Fruit fly (Drosophila melanogaster) whole organism, embryonic: ENCODE results near the gene CG33124.

Source experiments
- Bgb ChIP-seq: fragments of 200-800 bp; sonication (Bioruptor generic); IDR thresholded peaks from 2 replicates; pipeline ENCODE4 v1.3.6; 2022; ENCODE audit warnings: missing biosample characterization, missing genetic modification characterization; ENCODE audit not compliant: partially characterized antibody
- Blimp-1 ChIP-seq: fragments of 200-800 bp; sonication (Bioruptor generic); optimal IDR thresholded peaks from 3 replicates; lab custom pipeline; 2018; ENCODE audit warnings: missing biosample characterization, missing genetic modification characterization, mild to moderate bottlenecking, moderate library complexity, missing genetic modification reagents
- C15 ChIP-seq: fragments of 200-800 bp; sonication (Bioruptor generic); IDR thresholded peaks from 3 replicates; pipeline ENCODE4 v1.3.6; 2022; ENCODE audit warnings: missing biosample characterization, missing genetic modification characterization
- CG10274 ChIP-seq: fragments of 200-800 bp; sonication (Bioruptor generic); optimal IDR thresholded peaks from 3 replicates; lab custom pipeline; 2017; ENCODE audit warnings: missing biosample characterization, mild to moderate bottlenecking, missing genetic modification characterization
- CG14667 ChIP-seq: fragments of 200-800 bp; sonication (Bioruptor generic); IDR thresholded peaks from 2 replicates; pipeline ENCODE4 v1.3.6; 2022; ENCODE audit warnings: missing biosample characterization, missing genetic modification characterization
- CG14860 ChIP-seq: fragments of 200-800 bp; sonication (Bioruptor generic); IDR thresholded peaks from 3 replicates; pipeline ENCODE4 v1.3.6; 2022; ENCODE audit warnings: missing biosample characterization, missing genetic modification characterization; ENCODE audit not compliant: partially characterized antibody
- CG17359 ChIP-seq: fragments of 200-800 bp; sonication (Bioruptor generic); optimal IDR thresholded peaks from 3 replicates; lab custom pipeline; 2018; ENCODE audit warnings: missing biosample characterization, mild to moderate bottlenecking, missing genetic modification characterization, moderate library complexity
- CG17361 ChIP-seq: fragments of 200-800 bp; sonication (Bioruptor generic); IDR thresholded peaks from 3 replicates; pipeline ENCODE4 v1.3.6; 2022; ENCODE audit warnings: missing biosample characterization, missing genetic modification characterization
- CG18764 ChIP-seq: fragments of 200-800 bp; sonication (Bioruptor generic); optimal IDR thresholded peaks from 3 replicates; lab custom pipeline; 2016; ENCODE audit warnings: missing biosample characterization, missing genetic modification characterization
- CG30020 ChIP-seq: fragments of 200-800 bp; optimal IDR thresholded peaks from 2 replicates; lab custom pipeline; 2019; ENCODE audit warnings: missing biosample characterization, mild to moderate bottlenecking, missing genetic modification characterization, moderate library complexity
- CG30403 ChIP-seq: fragments of 200-800 bp; sonication (Bioruptor generic); optimal IDR thresholded peaks from 3 replicates; lab custom pipeline; 2016; ENCODE audit warnings: missing biosample characterization, missing genetic modification characterization
- CG4854 ChIP-seq: fragments of 200-800 bp; sonication (Bioruptor generic); optimal IDR thresholded peaks from 2 replicates; lab custom pipeline; 2016; ENCODE audit warnings: missing biosample characterization, missing genetic modification characterization, inconsistent platforms
- CG5953 ChIP-seq: fragments of 200-800 bp; sonication (Bioruptor generic); IDR thresholded peaks from 2 replicates; pipeline ENCODE4 v1.3.6; 2022; ENCODE audit warnings: missing biosample characterization, missing genetic modification characterization
- CG7928 ChIP-seq: fragments of 200-800 bp; sonication (Bioruptor generic); optimal IDR thresholded peaks from 2 replicates; lab custom pipeline; 2017; ENCODE audit warnings: missing biosample characterization, mild to moderate bottlenecking, missing genetic modification characterization
- CG8478 ChIP-seq: fragments of >200 bp; optimal IDR thresholded peaks from 2 replicates; lab custom pipeline; 2018
- Chrac-16 ChIP-seq: fragments of 200-800 bp; sonication (Bioruptor generic); optimal IDR thresholded peaks from 3 replicates; lab custom pipeline; 2016; ENCODE audit warnings: missing biosample characterization, missing genetic modification characterization
- Dbx ChIP-seq: fragments of 200-800 bp; sonication (Bioruptor generic); IDR thresholded peaks from 3 replicates; pipeline ENCODE4 v1.3.6; 2022; ENCODE audit warnings: missing biosample characterization, missing genetic modification characterization
- Dek ChIP-seq: fragments of 200-800 bp; sonication (Bioruptor generic); optimal IDR thresholded peaks from 3 replicates; lab custom pipeline; 2019; ENCODE audit warnings: missing biosample characterization, mild to moderate bottlenecking, missing genetic modification characterization, moderate library complexity
- H15 ChIP-seq: fragments of 200-800 bp; sonication (Bioruptor generic); IDR thresholded peaks from 3 replicates; pipeline ENCODE4 v1.3.6; 2022; ENCODE audit warnings: missing biosample characterization, missing genetic modification characterization
- HLH3B ChIP-seq: fragments of 200-800 bp; sonication (Bioruptor generic); IDR thresholded peaks from 2 replicates; pipeline ENCODE4 v1.3.6; 2022; ENCODE audit warnings: missing biosample characterization, missing genetic modification characterization
- Hsf ChIP-seq: fragments of 200-800 bp; sonication (Bioruptor generic); optimal IDR thresholded peaks from 3 replicates; lab custom pipeline; 2016; ENCODE audit warnings: missing biosample characterization, missing genetic modification characterization
- Lhr ChIP-seq: fragments of 200-800 bp; sonication (Bioruptor generic); optimal IDR thresholded peaks from 3 replicates; lab custom pipeline; 2017; ENCODE audit warnings: mild to moderate bottlenecking, missing biosample characterization, missing genetic modification reagents, missing genetic modification characterization
- MBD-R2 ChIP-seq: fragments of 200-800 bp; sonication (Bioruptor generic); IDR thresholded peaks from 2 replicates; pipeline ENCODE4 v1.3.6; 2022; ENCODE audit warnings: missing biosample characterization, missing genetic modification characterization
- MESR4 ChIP-seq: fragments of 200-800 bp; sonication (Bioruptor generic); optimal IDR thresholded peaks from 2 replicates; lab custom pipeline; 2018; ENCODE audit warnings: missing biosample characterization, mild to moderate bottlenecking, missing genetic modification characterization, moderate library complexity
- Oaz ChIP-seq: fragments of 200-800 bp; sonication (Bioruptor generic); IDR thresholded peaks from 2 replicates; pipeline ENCODE4 v1.3.6; 2022; ENCODE audit warnings: missing biosample characterization, missing genetic modification characterization
- Ssrp ChIP-seq: fragments of 200-800 bp; sonication (Bioruptor generic); optimal IDR thresholded peaks from 2 replicates; lab custom pipeline; 2018; ENCODE audit warnings: missing biosample characterization, mild to moderate bottlenecking, missing genetic modification characterization, moderate library complexity
- Taf1 ChIP-seq: fragments of 200-800 bp; sonication (Bioruptor generic); IDR thresholded peaks from 2 replicates; pipeline ENCODE4 v1.3.6; 2022; ENCODE audit warnings: missing biosample characterization, missing genetic modification characterization
- Usf ChIP-seq: fragments of 200-800 bp; sonication (Bioruptor generic); optimal IDR thresholded peaks from 2 replicates; lab custom pipeline; 2017; ENCODE audit warnings: missing genotype, missing biosample characterization, missing genetic modification characterization
- ac ChIP-seq: fragments of 200-800 bp; sonication (Bioruptor generic); optimal IDR thresholded peaks from 3 replicates; lab custom pipeline; 2017; ENCODE audit warnings: missing biosample characterization, mild to moderate bottlenecking, missing genetic modification characterization
- bbx ChIP-seq: fragments of 200-800 bp; sonication (Bioruptor generic); IDR thresholded peaks from 2 replicates; pipeline ENCODE4 v1.3.6; 2022; ENCODE audit warnings: missing biosample characterization, missing genetic modification characterization; ENCODE audit not compliant: partially characterized antibody
- bcd ChIP-seq: fragments of 200-800 bp; sonication (Bioruptor generic); optimal IDR thresholded peaks from 2 replicates; lab custom pipeline; 2017; ENCODE audit warnings: missing biosample characterization, mild to moderate bottlenecking, missing genetic modification characterization
- ci ChIP-seq: fragments of 200-800 bp; sonication (Bioruptor generic); IDR thresholded peaks from 3 replicates; pipeline ENCODE4 v1.3.6; 2022; ENCODE audit warnings: missing biosample characterization, missing genetic modification characterization
- corto ChIP-seq: fragments of 200-800 bp; sonication (Bioruptor generic); optimal IDR thresholded peaks from 2 replicates; lab custom pipeline; 2016; ENCODE audit warnings: missing biosample characterization, mild to moderate bottlenecking, missing genetic modification characterization, moderate library complexity
- crp ChIP-seq, 2 experiments: fragments of 200-800 bp; sonication (Bioruptor generic); optimal IDR thresholded peaks; 2 replicates in 1 of 2; 3 replicates in 1 of 2; lab custom pipeline; 2017; ENCODE audit warnings: missing biosample characterization in 2 of 2, missing genetic modification characterization in 2 of 2, mild to moderate bottlenecking in 1 of 2, moderate library complexity in 1 of 2
- dan ChIP-seq: fragments of 200-800 bp; sonication (Bioruptor generic); IDR thresholded peaks from 2 replicates; pipeline ENCODE4 v1.3.6; 2022; ENCODE audit warnings: missing biosample characterization, missing genetic modification characterization
- danr ChIP-seq: fragments of 200-800 bp; sonication (Bioruptor generic); IDR thresholded peaks from 2 replicates; pipeline ENCODE4 v1.3.6; 2022; ENCODE audit warnings: missing biosample characterization, missing genetic modification characterization
- ems ChIP-seq: fragments of 200-800 bp; sonication (Bioruptor generic); optimal IDR thresholded peaks from 3 replicates; lab custom pipeline; 2016; ENCODE audit warnings: missing biosample characterization, missing genetic modification characterization
- gcm ChIP-seq: fragments of 200-800 bp; sonication (Bioruptor generic); optimal IDR thresholded peaks from 2 replicates; lab custom pipeline; 2019; ENCODE audit warnings: missing biosample characterization, mild to moderate bottlenecking, missing genetic modification characterization, moderate library complexity
- h ChIP-seq: fragments of >200 bp; optimal IDR thresholded peaks from 2 replicates; lab custom pipeline; 2017
- ind ChIP-seq: fragments of 200-800 bp; sonication (Bioruptor generic); optimal IDR thresholded peaks from 3 replicates; lab custom pipeline; 2016; ENCODE audit warnings: missing biosample characterization, missing genetic modification characterization
- knrl ChIP-seq: fragments of 200-800 bp; sonication (Bioruptor generic); IDR thresholded peaks from 3 replicates; pipeline ENCODE4 v1.3.6; 2022; ENCODE audit warnings: missing biosample characterization, missing genetic modification characterization; ENCODE audit not compliant: partially characterized antibody
- lilli ChIP-seq: fragments of 200-800 bp; sonication (Bioruptor generic); optimal IDR thresholded peaks from 3 replicates; lab custom pipeline; 2016; ENCODE audit warnings: missing biosample characterization, missing genetic modification characterization
- nerfin-2 ChIP-seq: fragments of 200-800 bp; sonication (Bioruptor generic); IDR thresholded peaks from 2 replicates; pipeline ENCODE4 v1.3.6; 2022; ENCODE audit warnings: missing biosample characterization, missing genetic modification characterization; ENCODE audit not compliant: partially characterized antibody
- row ChIP-seq: fragments of 200-800 bp; sonication (Bioruptor generic); IDR thresholded peaks from 3 replicates; pipeline ENCODE4 v1.3.6; 2022; ENCODE audit warnings: missing biosample characterization, missing genetic modification characterization
- run ChIP-seq: fragments of 200-800 bp; sonication (Bioruptor generic); optimal IDR thresholded peaks from 3 replicates; lab custom pipeline; 2018; ENCODE audit warnings: missing biosample characterization, mild to moderate bottlenecking, missing genetic modification characterization
- salm ChIP-seq: fragments of 200-800 bp; sonication (Bioruptor generic); optimal IDR thresholded peaks from 2 replicates; lab custom pipeline; 2018; ENCODE audit warnings: missing biosample characterization, mild to moderate bottlenecking, missing genetic modification characterization
- sc ChIP-seq, 3 experiments: fragments of >200 bp in 2 of 3; fragments of 200-800 bp in 1 of 3; sonication (Bioruptor generic) in 1 of 3; optimal IDR thresholded peaks; 2 replicates in 2 of 3; 3 replicates in 1 of 3; lab custom pipeline; 2017; ENCODE audit warnings: mild to moderate bottlenecking in 1 of 3, missing biosample characterization in 1 of 3, missing genetic modification characterization in 1 of 3, missing genetic modification reagents in 1 of 3
- trh ChIP-seq: fragments of 200-800 bp; sonication (Bioruptor generic); optimal IDR thresholded peaks from 2 replicates; lab custom pipeline; 2016; ENCODE audit warnings: missing biosample characterization, missing genetic modification characterization
- wdn ChIP-seq: fragments of 200-800 bp; sonication (Bioruptor generic); IDR thresholded peaks from 2 replicates; pipeline ENCODE4 v1.3.6; 2022; ENCODE audit warnings: missing biosample characterization, missing genetic modification characterization
- zfh1 ChIP-seq: fragments of 200-800 bp; sonication (Bioruptor generic); IDR thresholded peaks from 3 replicates; pipeline ENCODE4 v1.3.6; 2022; ENCODE audit warnings: missing biosample characterization, missing genetic modification characterization

The CG33124 gene

DNA sequence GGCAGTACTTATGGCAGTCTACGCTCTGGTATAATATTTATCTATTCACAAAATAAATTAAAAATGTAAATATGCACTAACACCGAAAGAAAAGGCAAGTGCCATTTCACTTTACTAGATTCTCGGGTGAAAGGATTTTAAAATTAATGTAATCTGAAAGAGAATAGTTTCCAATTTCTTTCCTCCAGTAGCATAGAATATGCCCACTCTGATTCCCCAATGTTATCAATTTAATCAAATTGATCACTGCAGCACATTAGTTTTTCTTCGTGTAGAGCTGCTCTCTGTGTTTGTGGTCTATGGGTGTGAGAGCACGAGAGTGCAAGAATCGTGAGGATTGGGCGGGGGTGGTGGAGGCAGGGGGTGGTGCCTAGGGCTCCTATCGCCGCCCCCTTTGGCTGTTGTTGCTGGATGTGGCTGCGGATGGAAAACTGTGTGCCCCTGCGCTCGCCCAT is 7.8 kb downstream of the CG33124 start (continued):
- TF ChIP-seq ems (GFP tag; lab: Kevin White, UChicago), result peak; percentile 51
- peak; percentile 86 for TF ChIP-seq Lhr (GFP tag; lab: Kevin White, UChicago)
- TF ChIP-seq Chrac-16, result peak; percentile 78
- TF ChIP-seq CG14860, result no peak; the same call in 2 of the 3 replicates
- peak; percentile 89 for TF ChIP-seq CG17359 (tag; lab: Kevin White, UChicago)
- TF ChIP-seq CG8478, result no peak
- TF ChIP-seq CG18764 (GFP tag; lab: Kevin White, UChicago), result peak; percentile 79
- TF ChIP-seq sc (optimal IDR thresholded peaks at IDR 0.05; lab: Kevin White, UChicago), result no peak
- peak; percentile 96 for TF ChIP-seq sc (GFP tag; optimal IDR thresholded peaks at IDR 0.05; lab: Kevin White, UChicago)
- TF ChIP-seq trh (GFP tag; lab: Kevin White, UChicago), result peak; percentile 69
- peak; percentile 0 for TF ChIP-seq MESR4 (GFP tag; lab: Kevin White, UChicago)
- peak; percentile 54 for TF ChIP-seq lilli
- peak; percentile 45; the same call in 1 of the 2 replicates for TF ChIP-seq CG14667
- TF ChIP-seq MBD-R2 (GFP tag; lab: Robert Waterston, UW), result no peak; the same call in 1 of the 2 replicates
- no peak for TF ChIP-seq nerfin-2 (GFP tag; lab: Robert Waterston, UW)
- peak; percentile 86 for TF ChIP-seq gcm (GFP tag; lab: Kevin White, UChicago)
- TF ChIP-seq CG30020 (tag; lab: Kevin White, UChicago), result peak; percentile 61
- TF ChIP-seq Ssrp (tag; lab: Kevin White, UChicago), result peak; percentile 88
- TF ChIP-seq wdn (GFP tag; lab: Robert Waterston, UW), result no peak
- peak; percentile 32; the same call in 2 of the 3 replicates for TF ChIP-seq H15 (GFP tag; lab: Robert Waterston, UW)
- peak; percentile 73 for TF ChIP-seq salm (tag; lab: Kevin White, UChicago)
- TF ChIP-seq ac, result peak; percentile 65
- peak; percentile 67 for TF ChIP-seq Usf
- no peak; the same call in 2 of the 3 replicates for TF ChIP-seq CG17361
- peak; percentile 71 for TF ChIP-seq HLH3B (GFP tag; lab: Robert Waterston, UW)
- TF ChIP-seq Taf1 (GFP tag; lab: Robert Waterston, UW), result no peak
- peak; percentile 91 for TF ChIP-seq Blimp-1 (GFP tag; lab: Kevin White, UChicago)
- no peak for TF ChIP-seq dan (GFP tag; lab: Robert Waterston, UW)
- peak; percentile 80 for TF ChIP-seq ci
- no peak for TF ChIP-seq Dbx (GFP tag; lab: Robert Waterston, UW)
- peak; percentile 61; the same call in 1 of the 2 replicates for TF ChIP-seq danr
- peak; percentile 87 for TF ChIP-seq CG30403 (GFP tag; lab: Kevin White, UChicago)
- no peak for TF ChIP-seq bbx
- TF ChIP-seq Hsf, result peak; percentile 85
- TF ChIP-seq Bgb (GFP tag; lab: Robert Waterston, UW), result no peak
- TF ChIP-seq crp (GFP tag; optimal IDR thresholded peaks at IDR 0.05; lab: Kevin White, UChicago), result peak in 1 of 2 experiments; percentile 40
- peak; percentile 82 for TF ChIP-seq row (GFP tag; lab: Robert Waterston, UW)
- peak; percentile 66 for TF ChIP-seq run (tag; lab: Kevin White, UChicago)
- TF ChIP-seq h (lab: Kevin White, UChicago), result no peak
- TF ChIP-seq ind (GFP tag; lab: Kevin White, UChicago), result peak; percentile 69
- TF ChIP-seq CG5953 (GFP tag; lab: Robert Waterston, UW), result 0 out of 2 replicates have a peak, but pooled peaks have one; percentile 39
- TF ChIP-seq CG7928 (GFP tag; lab: Kevin White, UChicago), result no peak
- no peak for TF ChIP-seq Dek
- TF ChIP-seq bcd, result peak; percentile 81
- peak; percentile 83 for TF ChIP-seq zfh1 (GFP tag; lab: Robert Waterston, UW)
- peak; percentile 47 for TF ChIP-seq CG4854 (GFP tag; lab: Kevin White, UChicago)
- TF ChIP-seq CG10274, result peak; percentile 46
- TF ChIP-seq knrl, result 0 out of 3 replicates have a peak, but pooled peaks have one; percentile 12
- TF ChIP-seq C15 (GFP tag; lab: Robert Waterston, UW), result no peak
- TF ChIP-seq corto (GFP tag; lab: Kevin White, UChicago), result peak; percentile 42
- TF ChIP-seq Oaz (GFP tag; lab: Robert Waterston, UW), result no peak
